Worm (Caenorhabditis elegans) whole organism, young adult: ENCODE data around the gene crn-2.

Experiments
- B0261.1 ChIP-seq: sonication (generic microtip); optimal IDR thresholded peaks from 2 replicates; lab custom pipeline; 2016; ENCODE audit warnings: mild to moderate bottlenecking, missing genetic modification characterization, moderate library complexity, missing compliant biosample characterization
- C06A6.2 ChIP-seq: fragments of 200-800 bp; sonication (Bioruptor generic); conservative IDR thresholded peaks from 2 replicates; pipeline ENCODE4 v1.3.6; 2022; ENCODE audit warnings: missing genetic modification characterization, missing compliant biosample characterization
- C17E4.6 ChIP-seq: fragments of 200-800 bp; sonication (Bioruptor generic); IDR thresholded peaks from 2 replicates; pipeline ENCODE4 v1.3.6; 2022; ENCODE audit warnings: missing genetic modification reagents, missing genetic modification characterization, missing compliant biosample characterization
- F22D6.2 ChIP-seq: sonication (generic microtip); optimal IDR thresholded peaks from 2 replicates; lab custom pipeline; 2016; ENCODE audit warnings: mild to moderate bottlenecking, missing genetic modification characterization, missing compliant biosample characterization
- F57C9.4 ChIP-seq: sonication (generic microtip); optimal IDR thresholded peaks from 2 replicates; lab custom pipeline; 2017; ENCODE audit warnings: mild to moderate bottlenecking, missing genetic modification characterization, missing compliant biosample characterization
- Y56A3A.18 ChIP-seq: fragments of 200-800 bp; sonication (Bioruptor generic); IDR thresholded peaks from 2 replicates; pipeline ENCODE4 v1.3.6; 2022; ENCODE audit warnings: missing genetic modification reagents, missing genetic modification characterization, missing compliant biosample characterization
- Y79H2A.3 ChIP-seq: fragments of 200-800 bp; sonication (Bioruptor generic); conservative IDR thresholded peaks from 2 replicates; pipeline ENCODE4 v1.3.6; 2022; ENCODE audit warnings: missing genetic modification reagents, missing genetic modification characterization, missing compliant biosample characterization
- Y95B8A.8 ChIP-seq: fragments of 200-800 bp; sonication (Bioruptor generic); IDR thresholded peaks from 2 replicates; pipeline ENCODE4 v1.3.6; 2022; ENCODE audit warnings: missing genetic modification reagents, missing genetic modification characterization, missing compliant biosample characterization
- akir-1 ChIP-seq: fragments of 200-800 bp; sonication (Bioruptor generic); optimal IDR thresholded peaks from 2 replicates; lab custom pipeline; 2018; ENCODE audit warnings: mild to moderate bottlenecking, missing genetic modification characterization, moderate library complexity, missing compliant biosample characterization
- attf-5 ChIP-seq: fragments of 200-800 bp; sonication (Bioruptor generic); optimal IDR thresholded peaks from 2 replicates; lab custom pipeline; 2018; ENCODE audit warnings: mild to moderate bottlenecking, missing genetic modification characterization, missing compliant biosample characterization
- bed-1 ChIP-seq: fragments of 200-800 bp; sonication (Bioruptor generic); IDR thresholded peaks from 2 replicates; pipeline ENCODE4 v1.3.6; 2022; ENCODE audit warnings: missing genetic modification reagents, missing genetic modification characterization, missing compliant biosample characterization
- ccch-3 ChIP-seq: fragments of 200-800 bp; sonication (Bioruptor generic); optimal IDR thresholded peaks from 2 replicates; lab custom pipeline; 2018; ENCODE audit warnings: mild to moderate bottlenecking, missing genetic modification characterization, missing compliant biosample characterization
- cebp-1 ChIP-seq, 2 experiments: fragments of 200-800 bp in 1 of 2; sonication (Bioruptor generic) in 1 of 2; sonication (generic microtip) in 1 of 2; IDR thresholded peaks in 1 of 2; optimal IDR thresholded peaks in 1 of 2; 2 replicates each; pipeline versions ENCODE4 v1.3.6 to Lab custom; 2017 to 2022; ENCODE audit warnings: missing compliant biosample characterization in 2 of 2, missing genetic modification characterization in 2 of 2, mild to moderate bottlenecking in 1 of 2, missing genetic modification reagents in 1 of 2, moderate library complexity in 1 of 2
- cebp-2 ChIP-seq: fragments of 200-800 bp; sonication (Bioruptor generic); IDR thresholded peaks from 2 replicates; pipeline ENCODE4 v1.3.6; 2022; ENCODE audit warnings: missing genetic modification characterization, missing compliant biosample characterization
- ceh-100 ChIP-seq: fragments of 200-800 bp; sonication (Bioruptor generic); IDR thresholded peaks from 2 replicates; pipeline ENCODE4 v1.3.6; 2022; ENCODE audit warnings: missing genetic modification reagents, missing genetic modification characterization, missing compliant biosample characterization
- die-1 ChIP-seq: sonication (generic microtip); optimal IDR thresholded peaks from 2 replicates; lab custom pipeline; 2016; ENCODE audit warnings: missing genotype, mild to moderate bottlenecking, missing genetic modification characterization, missing compliant biosample characterization
- dpff-1 ChIP-seq: sonication (generic microtip); optimal IDR thresholded peaks from 2 replicates; lab custom pipeline; 2017; ENCODE audit warnings: mild to moderate bottlenecking, missing genetic modification characterization, missing compliant biosample characterization
- him-1 ChIP-seq: sonication (generic microtip); optimal IDR thresholded peaks from 2 replicates; lab custom pipeline; 2016; ENCODE audit warnings: missing genotype, missing genetic modification reagents, missing genetic modification characterization, missing compliant biosample characterization
- hmg-1.2 ChIP-seq: fragments of 200-800 bp; sonication (Bioruptor generic); IDR thresholded peaks from 2 replicates; pipeline ENCODE4 v1.3.6; 2022; ENCODE audit warnings: missing genetic modification reagents, missing genetic modification characterization, missing compliant biosample characterization
- hmg-20 ChIP-seq: fragments of 200-800 bp; sonication (Bioruptor generic); IDR thresholded peaks from 2 replicates; pipeline ENCODE4 v1.3.6; 2022; ENCODE audit warnings: missing genetic modification reagents, missing genetic modification characterization, missing compliant biosample characterization
- hsf-1 ChIP-seq: fragments of 200-800 bp; sonication (Bioruptor generic); IDR thresholded peaks from 2 replicates; pipeline ENCODE4 v1.3.6; 2022; ENCODE audit warnings: missing genetic modification reagents, missing genetic modification characterization, missing compliant biosample characterization
- let-607 ChIP-seq, 2 experiments: fragments of 200-800 bp in 1 of 2; sonication (Bioruptor generic) in 1 of 2; sonication (generic microtip) in 1 of 2; optimal IDR thresholded peaks; 2 replicates each; lab custom pipeline; 2016 to 2018; ENCODE audit warnings: mild to moderate bottlenecking in 2 of 2, missing compliant biosample characterization in 2 of 2, missing genetic modification characterization in 2 of 2, moderate library complexity in 2 of 2, missing genotype in 1 of 2
- lin-40 ChIP-seq: sonication (generic microtip); optimal IDR thresholded peaks from 2 replicates; lab custom pipeline; 2016; ENCODE audit warnings: missing genetic modification characterization, mild to moderate bottlenecking, missing compliant biosample characterization, missing genotype, missing genetic modification reagents
- lsy-27 ChIP-seq: sonication (generic microtip); optimal IDR thresholded peaks from 2 replicates; lab custom pipeline; 2017; ENCODE audit warnings: missing genetic modification characterization, mild to moderate bottlenecking, missing compliant biosample characterization, antibody characterized with exemption, missing genotype, borderline replicate concordance; ENCODE audit not compliant: insufficient read depth
- madf-10 ChIP-seq: sonication (generic microtip); optimal IDR thresholded peaks from 2 replicates; lab custom pipeline; 2016; ENCODE audit warnings: mild to moderate bottlenecking, missing genetic modification characterization, missing compliant biosample characterization
- mel-28 ChIP-seq: sonication (generic microtip); optimal IDR thresholded peaks from 2 replicates; lab custom pipeline; 2016; ENCODE audit warnings: borderline replicate concordance, mild to moderate bottlenecking, missing genetic modification characterization, missing compliant biosample characterization
- mxl-1 ChIP-seq: sonication (generic microtip); optimal IDR thresholded peaks from 2 replicates; lab custom pipeline; 2016; ENCODE audit warnings: missing genetic modification characterization, missing compliant biosample characterization
- nfya-1 ChIP-seq: sonication (generic microtip); optimal IDR thresholded peaks from 2 replicates; lab custom pipeline; 2017; ENCODE audit warnings: antibody characterized with exemption, missing compliant biosample characterization, missing genetic modification characterization, borderline replicate concordance; ENCODE audit not compliant: insufficient read depth
- nfyb-1 ChIP-seq: fragments of 200-800 bp; sonication (Bioruptor generic); IDR thresholded peaks from 2 replicates; pipeline ENCODE4 v1.3.6; 2022; ENCODE audit warnings: missing genetic modification reagents, missing genetic modification characterization, missing compliant biosample characterization
- sea-2 ChIP-seq: fragments of 200-800 bp; sonication (Bioruptor generic); IDR thresholded peaks from 2 replicates; pipeline ENCODE4 v1.3.6; 2022; ENCODE audit warnings: missing genetic modification characterization, missing compliant biosample characterization
- snpc-1.3 ChIP-seq: sonication (generic microtip); optimal IDR thresholded peaks from 2 replicates; lab custom pipeline; 2017; ENCODE audit warnings: missing genetic modification characterization, mild to moderate bottlenecking, missing compliant biosample characterization, antibody characterized with exemption, moderate library complexity, missing genotype, missing genetic modification reagents; ENCODE audit not compliant: insufficient read depth
- snpc-4 ChIP-seq, 5 experiments: fragments of 150-350 bp in 1 of 5; sonication (generic microtip) in 4 of 5; optimal IDR thresholded peaks; 2 replicates each; lab custom pipeline; 2014 to 2018; ENCODE audit warnings: missing genetic modification characterization in 5 of 5, missing biosample characterization in 3 of 5, antibody characterized with exemption in 2 of 5, mild to moderate bottlenecking in 2 of 5, missing compliant biosample characterization in 2 of 5, missing genotype in 2 of 5, moderate library complexity in 2 of 5, missing genetic modification reagents in 1 of 5
- somi-1 ChIP-seq: fragments of 200-800 bp; sonication (Bioruptor generic); optimal IDR thresholded peaks from 2 replicates; lab custom pipeline; 2018; ENCODE audit warnings: mild to moderate bottlenecking, missing genetic modification characterization, missing compliant biosample characterization
- zim-3 ChIP-seq: sonication (generic microtip); optimal IDR thresholded peaks from 2 replicates; lab custom pipeline; 2017; ENCODE audit warnings: mild to moderate bottlenecking, missing genetic modification characterization, moderate library complexity, missing compliant biosample characterization
- ztf-18 ChIP-seq: sonication (generic microtip); optimal IDR thresholded peaks from 2 replicates; lab custom pipeline; 2016; ENCODE audit warnings: missing genotype, mild to moderate bottlenecking, missing genetic modification characterization, missing compliant biosample characterization

crn-2 gene

DNA sequence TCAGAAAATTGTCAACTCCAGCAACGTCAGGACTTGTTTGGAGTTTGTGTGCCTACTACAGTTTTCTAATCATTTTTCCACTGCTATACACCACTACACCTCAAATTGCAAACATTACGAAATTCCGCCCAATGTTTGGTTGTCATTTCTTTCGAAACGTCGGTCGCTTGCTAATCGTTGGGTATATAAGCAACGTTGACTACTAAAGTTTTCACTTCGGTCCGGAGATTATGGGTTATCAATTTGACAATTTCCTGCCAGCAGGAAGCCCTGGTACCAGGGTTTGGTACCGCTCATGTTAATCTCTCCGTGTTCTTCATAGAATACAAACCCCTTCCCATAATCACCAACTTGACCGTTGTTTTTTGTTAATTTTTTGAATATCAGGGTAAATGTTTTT is 18.4 kb upstream of the crn-2 start (continued):
- TF ChIP-seq snpc-1.3 (tag; lab: Kevin White, UChicago), result no peak
- no peak; the same call in 1 of the 2 replicates for TF ChIP-seq C06A6.2 (GFP tag; lab: Robert Waterston, UW)
- no peak for TF ChIP-seq ceh-100 (GFP tag; lab: Robert Waterston, UW)
- TF ChIP-seq die-1 (tag; lab: Kevin White, UChicago), result no peak
- no peak for TF ChIP-seq lsy-27 (tag; lab: Kevin White, UChicago)
- TF ChIP-seq ztf-18 (tag; lab: Kevin White, UChicago), result no peak
- TF ChIP-seq nfyb-1 (GFP tag; lab: Robert Waterston, UW), result peak; percentile 74
- TF ChIP-seq F22D6.2 (tag; lab: Kevin White, UChicago), result no peak
- TF ChIP-seq nfya-1 (tag; lab: Kevin White, UChicago), result no peak
- no peak for TF ChIP-seq somi-1 (GFP tag; lab: Kevin White, UChicago)
- no peak for TF ChIP-seq C17E4.6
- no peak for TF ChIP-seq bed-1
- TF ChIP-seq cebp-1 (GFP tag; IDR thresholded peaks at IDR 0.05; lab: Robert Waterston, UW), result peak; percentile 83
- peak; percentile 95 for TF ChIP-seq cebp-1 (tag; optimal IDR thresholded peaks at IDR 0.05; lab: Kevin White, UChicago)
- no peak for TF ChIP-seq sea-2 (GFP tag; lab: Robert Waterston, UW)
- TF ChIP-seq dpff-1 (tag; lab: Kevin White, UChicago), result no peak
- TF ChIP-seq Y79H2A.3 (GFP tag; lab: Robert Waterston, UW), result no peak
- TF ChIP-seq Y95B8A.8 (GFP tag; lab: Robert Waterston, UW), result no peak
- TF ChIP-seq snpc-4 (GFP tag; optimal IDR thresholded peaks at IDR 0.05; lab: Kevin White, UChicago), result peak; percentile 78
- TF ChIP-seq snpc-4 (tag; optimal IDR thresholded peaks at IDR 0.05; lab: Kevin White, UChicago), result peak; percentile 92 to 99 (median 98)
- no peak for TF ChIP-seq hsf-1 (GFP tag; lab: Robert Waterston, UW)
- no peak for TF ChIP-seq hmg-20 (GFP tag; lab: Robert Waterston, UW)
- TF ChIP-seq him-1 (tag; lab: Kevin White, UChicago), result no peak
- TF ChIP-seq akir-1 (GFP tag; lab: Kevin White, UChicago), result no peak
- TF ChIP-seq ccch-3 (GFP tag; lab: Kevin White, UChicago), result no peak
- TF ChIP-seq Y56A3A.18 (GFP tag; lab: Robert Waterston, UW), result no peak
- TF ChIP-seq F57C9.4 (tag; lab: Kevin White, UChicago), result no peak
- TF ChIP-seq madf-10 (tag; lab: Kevin White, UChicago), result peak; percentile 35
- TF ChIP-seq, all 124 proteins: peak for 18

DNA sequence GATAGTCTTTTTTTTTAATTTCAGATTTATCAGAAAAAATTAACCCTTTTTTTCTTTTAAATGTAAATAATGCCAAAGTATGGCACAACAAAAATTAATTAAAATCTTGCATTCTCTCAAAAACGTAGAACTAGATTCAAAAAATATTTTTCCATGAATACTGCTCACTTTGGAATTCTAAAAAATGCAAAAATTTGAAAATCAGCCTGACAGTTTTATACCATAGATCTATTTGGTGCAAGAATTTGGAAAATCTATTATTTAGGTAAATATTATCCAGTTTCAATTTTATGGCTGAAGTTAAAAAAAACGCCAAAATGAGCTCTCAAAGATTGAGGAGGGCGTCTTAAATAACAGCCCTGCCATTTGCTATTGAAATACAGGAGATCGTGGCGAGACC is 14.7 kb upstream of the crn-2 start:
- TF ChIP-seq mel-28 (tag; lab: Kevin White, UChicago), result no peak
- no peak for TF ChIP-seq ztf-18 (tag; lab: Kevin White, UChicago)
- TF ChIP-seq zim-3 (tag; lab: Kevin White, UChicago), result no peak
- no peak for TF ChIP-seq cebp-2
- no peak for TF ChIP-seq hmg-20 (GFP tag; lab: Robert Waterston, UW)
- TF ChIP-seq mxl-1 (tag; lab: Kevin White, UChicago), result no peak
- TF ChIP-seq, all 124 proteins: peak for 0

DNA sequence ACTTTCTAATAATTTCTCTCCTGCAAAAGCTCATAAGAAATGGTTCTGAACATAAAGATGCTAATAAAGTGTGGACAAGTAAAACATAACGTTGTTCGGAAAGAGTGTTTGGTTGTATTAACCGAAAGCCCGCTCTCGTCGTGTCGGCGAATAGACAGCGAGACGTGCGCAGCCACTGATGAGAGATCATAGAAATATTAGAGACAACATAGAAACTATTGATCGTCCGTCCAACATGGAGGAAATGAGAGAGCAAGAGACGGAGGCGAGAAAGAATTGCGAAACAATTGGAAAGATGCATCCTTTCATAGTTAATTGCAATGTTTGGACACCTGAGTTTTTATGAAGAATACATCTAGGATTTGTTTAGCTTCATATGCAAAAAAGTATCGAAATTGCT is 13.9 kb upstream of the crn-2 start:
- TF ChIP-seq hmg-1.2 (GFP tag; lab: Robert Waterston, UW) (peak; percentile 85; the same call in 1 of the 2 replicates), C06A6.2 (GFP tag; lab: Robert Waterston, UW) (0 out of 2 replicates have a peak, but pooled peaks have one; percentile 13), B0261.1 (no peak), mxl-1 (tag; lab: Kevin White, UChicago) (no peak), lin-40 (peak; percentile 21), snpc-4 (GFP tag; optimal IDR thresholded peaks at IDR 0.05; lab: Kevin White, UChicago) (no peak), snpc-4 (tag; optimal IDR thresholded peaks at IDR 0.05; lab: Kevin White, UChicago) (peak in 3 of 4 experiments; percentile 33 to 52 (median 46)), cebp-1 (GFP tag; IDR thresholded peaks at IDR 0.05; lab: Robert Waterston, UW) (peak; percentile 88), cebp-1 (tag; optimal IDR thresholded peaks at IDR 0.05; lab: Kevin White, UChicago) (peak; percentile 97), let-607 (tag; optimal IDR thresholded peaks at IDR 0.05; lab: Kevin White, UChicago) (peak in 1 of 2 experiments; percentile 29), attf-5 (GFP tag; lab: Kevin White, UChicago) (peak; percentile 65)
